Worm (Caenorhabditis elegans) whole organism, late embryonic: Measurements from ENCODE around the gene srpa-68.

Experiments
- gmeb-2 ChIP-seq: sonication (generic microtip); optimal IDR thresholded peaks from 2 replicates; lab custom pipeline; 2016; ENCODE audit warnings: missing genetic modification characterization, inconsistent platforms, missing compliant biosample characterization
- pha-4 ChIP-seq: fragments of 150-350 bp; optimal IDR thresholded peaks from 2 replicates; lab custom pipeline; 2018; ENCODE audit warnings: missing biosample characterization, missing genetic modification reagents, missing genetic modification characterization

ce11 chrV:12317080-12317479 is 25.6 kb upstream of the srpa-68 start, which contains the start of gene R04F11.3:
- TF ChIP-seq gmeb-2 (tag; lab: Kevin White, UChicago) (no peak), pha-4 (no peak)
